Worm (Caenorhabditis elegans): ENCODE data around the gene kin-29.

The kin-29 gene

DNA sequence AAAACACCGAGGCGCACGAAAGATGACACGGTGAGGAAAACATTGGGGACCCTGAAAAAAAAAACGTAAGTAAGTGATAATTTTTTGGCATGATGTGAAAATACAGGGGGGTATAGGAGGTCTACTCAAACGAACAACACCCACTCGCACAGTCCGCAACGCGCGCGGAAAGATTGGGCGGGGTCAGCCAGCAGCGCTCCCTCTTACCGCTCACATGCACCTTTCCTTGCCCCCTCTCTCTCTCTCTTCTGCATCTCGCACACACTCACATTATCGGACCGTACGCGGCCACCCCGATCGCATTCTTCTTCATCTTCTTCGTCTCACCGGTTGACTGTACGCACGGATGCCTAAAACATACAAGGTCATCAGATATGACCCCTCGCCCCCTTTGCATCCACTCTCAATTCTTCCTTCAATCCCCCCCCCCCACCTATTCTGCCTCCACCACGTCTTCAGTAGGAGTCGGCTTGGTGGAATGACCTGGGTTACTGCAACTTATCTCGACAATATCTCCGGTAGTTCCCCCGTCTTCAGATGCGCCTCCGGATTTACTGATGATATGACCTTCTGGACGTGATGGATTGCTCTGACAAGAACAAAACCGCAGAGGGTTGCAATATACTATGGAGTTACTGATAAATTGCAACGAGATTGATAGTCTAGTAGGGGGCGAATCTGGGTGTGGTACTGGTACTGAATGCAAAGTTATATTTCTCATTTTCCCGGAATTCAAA is 27.5 kb upstream of the kin-29 start, which contains the start of gene F53B3.5 (continued):
- no peak for TF ChIP-seq npax-4 (tag; optimal IDR thresholded peaks at IDR 0.05)
- TF ChIP-seq ceh-45 (GFP tag; IDR thresholded peaks at IDR 0.05): no peak
- TF ChIP-seq unc-55 (GFP tag; optimal IDR thresholded peaks at IDR 0.05): no peak
- no peak for TF ChIP-seq Y22D7AL.16 (tag; optimal IDR thresholded peaks at IDR 0.05)
- TF ChIP-seq ceh-31 (tag; optimal IDR thresholded peaks at IDR 0.05): no peak
- TF ChIP-seq ceh-2 (tag; optimal IDR thresholded peaks at IDR 0.05): no peak
- no peak for TF ChIP-seq elt-2 (tag; optimal IDR thresholded peaks at IDR 0.05)
- TF ChIP-seq C08G9.2 (tag; optimal IDR thresholded peaks at IDR 0.05): no peak
- TF ChIP-seq unc-86 (tag; optimal IDR thresholded peaks at IDR 0.05): no peak

DNA sequence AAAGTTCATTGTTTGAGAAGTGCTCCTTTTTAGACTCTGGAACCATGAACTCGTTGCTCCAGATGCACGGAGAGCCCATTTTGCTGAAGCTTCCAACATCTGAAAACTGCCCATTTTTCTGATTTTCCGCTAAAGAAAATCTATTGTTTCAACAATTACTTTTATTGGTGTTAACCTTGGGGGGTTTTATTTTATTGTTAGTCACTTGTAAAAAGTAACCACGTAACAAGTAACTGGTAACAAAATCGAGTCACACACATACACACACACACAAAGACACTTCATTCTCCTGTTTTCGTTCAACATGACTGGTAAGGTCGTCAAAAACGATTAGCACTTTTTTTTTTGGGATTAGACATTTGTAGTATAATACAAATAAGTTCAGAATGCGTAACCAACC is 25.2 kb upstream of the kin-29 start:
- TF ChIP-seq ceh-6 (GFP tag; optimal IDR thresholded peaks at IDR 0.05) (no peak), sox-4 (tag; optimal IDR thresholded peaks at IDR 0.05) (no peak), mec-3 (tag; optimal IDR thresholded peaks at IDR 0.05; ENCODE audit: borderline replicate concordance) (no peak), pat-9 (tag; optimal IDR thresholded peaks at IDR 0.05) (no peak), F13H6.1 (tag; optimal IDR thresholded peaks at IDR 0.05) (no peak), nhr-11 (tag; optimal IDR thresholded peaks at IDR 0.05) (no peak), T23F11.4 (GFP tag; optimal IDR thresholded peaks at IDR 0.05) (no peak)

- TF ChIP-seq F13H6.1 (tag; optimal IDR thresholded peaks at IDR 0.05) (no peak), hlh-8 (tag; optimal IDR thresholded peaks at IDR 0.05) (no peak), eyg-1 (tag; optimal IDR thresholded peaks at IDR 0.05) (no peak), elt-4 (tag; optimal IDR thresholded peaks at IDR 0.05) (no peak), fax-1 (tag; optimal IDR thresholded peaks at IDR 0.05) (no peak), ztf-16 (tag; optimal IDR thresholded peaks at IDR 0.05) (no peak), ceh-45 (GFP tag; IDR thresholded peaks at IDR 0.05) (no peak), nhr-232 (tag; optimal IDR thresholded peaks at IDR 0.05) (no peak), lim-6 (tag; optimal IDR thresholded peaks at IDR 0.05) (no peak), ttx-3 (tag; optimal IDR thresholded peaks at IDR 0.05) (no peak), ceh-34 (tag; optimal IDR thresholded peaks at IDR 0.05) (no peak), nfya-1 (tag; optimal IDR thresholded peaks at IDR 0.05) (no peak), ceh-2 (tag; optimal IDR thresholded peaks at IDR 0.05) (no peak), sox-2 (GFP tag; IDR thresholded peaks at IDR 0.05) (no peak), pqm-1 (tag; optimal IDR thresholded peaks at IDR 0.05) (no peak), C38D4.7 (GFP tag; optimal IDR thresholded peaks at IDR 0.05) (no peak), ref-2 (tag; optimal IDR thresholded peaks at IDR 0.05) (no peak), mec-3 (tag; optimal IDR thresholded peaks at IDR 0.05; ENCODE audit: borderline replicate concordance) (no peak), rnt-1 (tag; optimal IDR thresholded peaks at IDR 0.05) (no peak), fkh-10 (GFP tag; optimal IDR thresholded peaks at IDR 0.05) (no peak)
These were observed 22.4 kb upstream of the kin-29 start for ce11 chrX:2874598-2874997.

- TF ChIP-seq rnt-1 (tag; optimal IDR thresholded peaks at IDR 0.05) (no peak), npax-4 (tag; optimal IDR thresholded peaks at IDR 0.05) (no peak), fax-1 (tag; optimal IDR thresholded peaks at IDR 0.05) (no peak), ceh-24 (tag; optimal IDR thresholded peaks at IDR 0.05) (no peak), che-1 (tag; optimal IDR thresholded peaks at IDR 0.05) (no peak), nfya-1 (tag; optimal IDR thresholded peaks at IDR 0.05) (no peak), T23F11.4 (GFP tag; optimal IDR thresholded peaks at IDR 0.05) (no peak), ets-4 (tag; optimal IDR thresholded peaks at IDR 0.05) (no peak), C38D4.7 (GFP tag; optimal IDR thresholded peaks at IDR 0.05) (no peak)
These were observed 21.0 kb upstream of the kin-29 start for ce11 chrX:2873272-2873671.
